Worm (Caenorhabditis elegans) whole organism, early embryonic: ENCODE measurements around the gene R05F9.9.

Source experiments
- B0310.2 ChIP-seq: sonication (generic microtip); optimal IDR thresholded peaks from 2 replicates; lab custom pipeline; 2016; ENCODE audit warnings: mild to moderate bottlenecking, missing genetic modification characterization, missing compliant biosample characterization
- ama-1 ChIP-seq: fragments of 150-350 bp; optimal IDR thresholded peaks from 2 replicates; lab custom pipeline; 2014
- tbx-11 ChIP-seq: fragments of 200-800 bp; sonication (Bioruptor generic); IDR thresholded peaks from 2 replicates; pipeline ENCODE4 v1.3.6; 2022; ENCODE audit warnings: missing genetic modification characterization, missing compliant biosample characterization

- TF ChIP-seq ama-1 (lab: Kevin White, UChicago), result no peak
- TF ChIP-seq tbx-11 (GFP tag; lab: Robert Waterston, UW), result no peak
- no peak for TF ChIP-seq B0310.2
Observed at ce11 chrII:4882498-4882897, 19.4 kb downstream of the R05F9.9 start.
